Worm (Caenorhabditis elegans) whole organism, mixed stage, embryonic: ENCODE data around the gene cyp-33C8.

ENCODE experiments used
- blmp-1 ChIP-seq: fragments of 150-350 bp; optimal IDR thresholded peaks from 2 replicates; lab custom pipeline; 2014; ENCODE audit warnings: missing biosample characterization, missing genetic modification characterization
- elt-1 ChIP-seq: sonication (generic microtip); optimal IDR thresholded peaks from 2 replicates; lab custom pipeline; 2017; ENCODE audit warnings: missing genetic modification characterization, mild to moderate bottlenecking, missing compliant biosample characterization, antibody characterized with exemption, moderate library complexity, borderline replicate concordance; ENCODE audit not compliant: insufficient read depth
- ham-2 ChIP-seq: fragments of 200-800 bp; sonication (Bioruptor generic); optimal IDR thresholded peaks from 2 replicates; lab custom pipeline; 2018; ENCODE audit warnings: mild to moderate bottlenecking, missing genetic modification characterization, missing compliant biosample characterization
- lin-13 ChIP-seq: fragments of 150-350 bp; optimal IDR thresholded peaks from 2 replicates; lab custom pipeline; 2014; ENCODE audit warnings: missing biosample characterization, missing genetic modification characterization
- nhr-12 ChIP-seq: fragments of 150-350 bp; optimal IDR thresholded peaks from 2 replicates; lab custom pipeline; 2014; ENCODE audit warnings: missing biosample characterization, missing genetic modification characterization
- nhr-237 ChIP-seq: fragments of 150-350 bp; optimal IDR thresholded peaks from 2 replicates; lab custom pipeline; 2014; ENCODE audit warnings: missing biosample characterization, missing genetic modification characterization
- unc-39 ChIP-seq: fragments of 150-350 bp; optimal IDR thresholded peaks from 2 replicates; lab custom pipeline; 2014; ENCODE audit warnings: missing biosample characterization, missing genetic modification characterization
- unc-62 ChIP-seq: fragments of 150-350 bp; optimal IDR thresholded peaks from 2 replicates; lab custom pipeline; 2014; ENCODE audit warnings: missing biosample characterization, missing genetic modification reagents, missing genetic modification characterization

ce11 chrV:3805961-3806360 is 2.6 kb upstream of the cyp-33C8 start, which contains the start of gene srw-7:
- TF ChIP-seq elt-1 (tag; lab: Kevin White, UChicago) (no peak), lin-13 (tag; lab: Kevin White, UChicago) (no peak), unc-39 (no peak), ham-2 (GFP tag; lab: Kevin White, UChicago) (no peak), blmp-1 (tag; lab: Kevin White, UChicago) (no peak), nhr-12 (tag; lab: Kevin White, UChicago) (no peak), nhr-237 (tag; lab: Kevin White, UChicago) (no peak), unc-62 (GFP tag; lab: Kevin White, UChicago) (no peak)
